Fruit fly (Drosophila melanogaster) whole organism, prepupa: ENCODE measurements around the gene CG43181.
A peak's percentile ranks its signal among the peaks of the same experiment; 100 is the strongest.

Experiments used
- Blimp-1 ChIP-seq: fragments of 200-800 bp; sonication (Bioruptor generic); optimal IDR thresholded peaks from 3 replicates; lab custom pipeline; 2017; ENCODE audit warnings: missing biosample characterization, missing genetic modification characterization, mild to moderate bottlenecking, moderate library complexity, missing genetic modification reagents
- CG10631 ChIP-seq: fragments of 200-800 bp; sonication (Bioruptor generic); optimal IDR thresholded peaks from 2 replicates; lab custom pipeline; 2016; ENCODE audit warnings: missing biosample characterization, missing genetic modification characterization
- CG11294 ChIP-seq: fragments of 200-800 bp; sonication (Bioruptor generic); IDR thresholded peaks from 2 replicates; pipeline ENCODE4 v1.3.6; 2022; ENCODE audit warnings: missing biosample characterization, missing genetic modification characterization
- CG11762 ChIP-seq: fragments of 200-800 bp; sonication (Bioruptor generic); optimal IDR thresholded peaks from 3 replicates; lab custom pipeline; 2016; ENCODE audit warnings: missing biosample characterization, missing genetic modification characterization; ENCODE audit not compliant: insufficient read depth
- CG1621 ChIP-seq: fragments of 200-800 bp; sonication (Bioruptor generic); optimal IDR thresholded peaks from 3 replicates; lab custom pipeline; 2018; ENCODE audit warnings: missing biosample characterization, mild to moderate bottlenecking, missing genetic modification characterization
- CG16779 ChIP-seq: fragments of 200-800 bp; sonication (Bioruptor generic); optimal IDR thresholded peaks from 3 replicates; lab custom pipeline; 2017; ENCODE audit warnings: missing biosample characterization, mild to moderate bottlenecking, missing genetic modification characterization
- CG3032 ChIP-seq: fragments of 200-800 bp; optimal IDR thresholded peaks from 2 replicates; lab custom pipeline; 2019; ENCODE audit warnings: missing biosample characterization, mild to moderate bottlenecking, missing genetic modification characterization, moderate library complexity
- CG31627 ChIP-seq: fragments of 200-800 bp; sonication (Bioruptor generic); optimal IDR thresholded peaks from 3 replicates; lab custom pipeline; 2016; ENCODE audit warnings: missing biosample characterization, missing genetic modification characterization
- CG32006 ChIP-seq: fragments of 200-800 bp; sonication (Bioruptor generic); optimal IDR thresholded peaks from 3 replicates; lab custom pipeline; 2017; ENCODE audit warnings: missing biosample characterization, mild to moderate bottlenecking, missing genetic modification characterization
- CG34406 ChIP-seq: fragments of 200-800 bp; sonication (Bioruptor generic); optimal IDR thresholded peaks from 3 replicates; lab custom pipeline; 2016; ENCODE audit warnings: missing biosample characterization, missing genetic modification characterization
- CG3919 ChIP-seq: fragments of 200-800 bp; sonication (Bioruptor generic); optimal IDR thresholded peaks from 3 replicates; lab custom pipeline; 2016; ENCODE audit warnings: missing biosample characterization, missing genetic modification characterization
- CG4318 ChIP-seq: fragments of 200-800 bp; sonication (Bioruptor generic); optimal IDR thresholded peaks from 3 replicates; lab custom pipeline; 2017; ENCODE audit warnings: missing biosample characterization, mild to moderate bottlenecking, missing genetic modification characterization
- CG6276 ChIP-seq: fragments of 200-800 bp; sonication (Bioruptor generic); optimal IDR thresholded peaks from 2 replicates; lab custom pipeline; 2017; ENCODE audit warnings: missing biosample characterization, mild to moderate bottlenecking, missing genetic modification characterization
- CG6792 ChIP-seq: fragments of 200-800 bp; sonication (Bioruptor generic); optimal IDR thresholded peaks from 3 replicates; lab custom pipeline; 2016; ENCODE audit warnings: missing biosample characterization, missing genetic modification characterization
- CG6854 ChIP-seq: fragments of 200-800 bp; sonication (Bioruptor generic); optimal IDR thresholded peaks from 2 replicates; lab custom pipeline; 2017; ENCODE audit warnings: missing biosample characterization, mild to moderate bottlenecking, missing genetic modification characterization
- CG7368 ChIP-seq: fragments of 200-800 bp; sonication (Bioruptor generic); optimal IDR thresholded peaks from 3 replicates; lab custom pipeline; 2016; ENCODE audit warnings: missing biosample characterization, missing genetic modification characterization
- CG8319 ChIP-seq: fragments of 200-800 bp; sonication (Bioruptor generic); optimal IDR thresholded peaks from 3 replicates; lab custom pipeline; 2016; ENCODE audit warnings: missing biosample characterization, missing genetic modification characterization
- CG9139 ChIP-seq: fragments of 200-800 bp; sonication (Bioruptor generic); optimal IDR thresholded peaks from 3 replicates; lab custom pipeline; 2017; ENCODE audit warnings: missing biosample characterization, mild to moderate bottlenecking, missing genetic modification characterization
- Eip75B ChIP-seq: fragments of 200-800 bp; sonication (Bioruptor generic); optimal IDR thresholded peaks from 3 replicates; lab custom pipeline; 2016; ENCODE audit warnings: missing biosample characterization, missing genetic modification characterization
- Eip78C ChIP-seq: fragments of 200-800 bp; sonication (Bioruptor generic); peaks from one replicate; lab custom pipeline; 2016; ENCODE audit warnings: missing biosample characterization, missing genetic modification characterization
- Eip93F ChIP-seq: fragments of 200-800 bp; sonication (Bioruptor generic); optimal IDR thresholded peaks from 2 replicates; lab custom pipeline; 2016; ENCODE audit warnings: missing biosample characterization, mild to moderate bottlenecking, missing genetic modification characterization
- Gug ChIP-seq: fragments of 200-800 bp; sonication (Bioruptor generic); IDR thresholded peaks from 2 replicates; pipeline ENCODE4 v1.3.6; 2022; ENCODE audit warnings: missing biosample characterization, missing genetic modification characterization
- Hr38 ChIP-seq: sonication (Bioruptor generic); optimal IDR thresholded peaks from 2 replicates; lab custom pipeline; 2016; ENCODE audit warnings: missing biosample characterization, missing genetic modification characterization
- Hr4 ChIP-seq: fragments of 200-800 bp; sonication (Bioruptor generic); optimal IDR thresholded peaks from 3 replicates; lab custom pipeline; 2016; ENCODE audit warnings: missing biosample characterization, missing genetic modification characterization
- Met ChIP-seq: fragments of 200-800 bp; sonication (Bioruptor generic); optimal IDR thresholded peaks from 3 replicates; lab custom pipeline; 2016; ENCODE audit warnings: missing biosample characterization, missing genetic modification characterization
- OdsH ChIP-seq: fragments of 200-800 bp; sonication (Bioruptor generic); optimal IDR thresholded peaks from 3 replicates; lab custom pipeline; 2016; ENCODE audit warnings: missing biosample characterization, missing genetic modification characterization
- Sox102F ChIP-seq: fragments of 200-800 bp; sonication (Bioruptor generic); optimal IDR thresholded peaks from 2 replicates; lab custom pipeline; 2016; ENCODE audit warnings: missing biosample characterization, mild to moderate bottlenecking, missing genetic modification characterization
- Sox14 ChIP-seq: fragments of 200-800 bp; sonication (Bioruptor generic); optimal IDR thresholded peaks from 3 replicates; lab custom pipeline; 2016; ENCODE audit warnings: missing biosample characterization, missing genetic modification characterization
- Sox15 ChIP-seq: fragments of 200-800 bp; sonication (Bioruptor generic); optimal IDR thresholded peaks from 3 replicates; lab custom pipeline; 2016; ENCODE audit warnings: missing biosample characterization, missing genetic modification characterization
- achi ChIP-seq: fragments of 200-800 bp; sonication (Bioruptor generic); optimal IDR thresholded peaks from 3 replicates; lab custom pipeline; 2016; ENCODE audit warnings: missing biosample characterization, missing genetic modification characterization
- cyc ChIP-seq: fragments of 200-800 bp; sonication (Bioruptor generic); optimal IDR thresholded peaks from 3 replicates; lab custom pipeline; 2016; ENCODE audit warnings: missing biosample characterization, missing genetic modification characterization
- dac ChIP-seq: fragments of 200-800 bp; sonication (Bioruptor generic); optimal IDR thresholded peaks from 2 replicates; lab custom pipeline; 2017; ENCODE audit warnings: missing biosample characterization, mild to moderate bottlenecking, missing genetic modification characterization
- dsx ChIP-seq: fragments of 200-800 bp; optimal IDR thresholded peaks from 3 replicates; lab custom pipeline; 2019; ENCODE audit warnings: missing biosample characterization, mild to moderate bottlenecking, missing genetic modification characterization, moderate library complexity; ENCODE audit not compliant: poor library complexity, severe bottlenecking
- esn ChIP-seq: fragments of 200-800 bp; sonication (Bioruptor generic); optimal IDR thresholded peaks from 2 replicates; lab custom pipeline; 2016; ENCODE audit warnings: missing biosample characterization, mild to moderate bottlenecking, missing genetic modification characterization, moderate library complexity
- fd59A ChIP-seq: fragments of 200-800 bp; sonication (Bioruptor generic); optimal IDR thresholded peaks from 2 replicates; lab custom pipeline; 2017; ENCODE audit warnings: missing biosample characterization, mild to moderate bottlenecking, missing genetic modification characterization, missing genetic modification reagents
- fd85E ChIP-seq: fragments of 200-800 bp; sonication (Bioruptor generic); optimal IDR thresholded peaks from 3 replicates; lab custom pipeline; 2016; ENCODE audit warnings: missing biosample characterization, missing genetic modification characterization
- fkh ChIP-seq: fragments of 200-800 bp; sonication (Bioruptor generic); optimal IDR thresholded peaks from 3 replicates; lab custom pipeline; 2017; ENCODE audit warnings: missing biosample characterization, mild to moderate bottlenecking, missing genetic modification characterization, moderate library complexity
- net ChIP-seq: fragments of 200-800 bp; sonication (Bioruptor generic); optimal IDR thresholded peaks from 3 replicates; lab custom pipeline; 2016; ENCODE audit warnings: missing biosample characterization, missing genetic modification characterization
- pdm3 ChIP-seq: fragments of 200-800 bp; sonication (Bioruptor generic); optimal IDR thresholded peaks from 3 replicates; lab custom pipeline; 2016; ENCODE audit warnings: missing biosample characterization, missing genetic modification characterization
- salr ChIP-seq, 2 experiments: fragments of 200-800 bp; sonication (Bioruptor generic); optimal IDR thresholded peaks; 3 replicates each; lab custom pipeline; 2016 to 2018; ENCODE audit warnings: missing biosample characterization in 2 of 2, missing genetic modification characterization in 2 of 2, mild to moderate bottlenecking in 1 of 2
- spab ChIP-seq: fragments of 200-800 bp; sonication (Bioruptor generic); optimal IDR thresholded peaks from 2 replicates; lab custom pipeline; 2017; ENCODE audit warnings: missing biosample characterization, mild to moderate bottlenecking, missing genetic modification characterization, missing genetic modification reagents
- ss ChIP-seq, 2 experiments: fragments of 200-800 bp; sonication (Bioruptor generic); optimal IDR thresholded peaks; 2 replicates in 1 of 2; 3 replicates in 1 of 2; lab custom pipeline; 2017 to 2018; ENCODE audit warnings: mild to moderate bottlenecking in 2 of 2, missing biosample characterization in 2 of 2, missing genetic modification characterization in 2 of 2, moderate library complexity in 1 of 2
- svp ChIP-seq: fragments of 200-800 bp; sonication (Bioruptor generic); peaks from one replicate; lab custom pipeline; 2016; ENCODE audit warnings: missing biosample characterization, missing genetic modification characterization
- topi ChIP-seq: fragments of 200-800 bp; sonication (Bioruptor generic); optimal IDR thresholded peaks from 3 replicates; lab custom pipeline; 2016; ENCODE audit warnings: missing biosample characterization, missing genetic modification characterization
- vri ChIP-seq: fragments of 200-800 bp; sonication (Bioruptor generic); optimal IDR thresholded peaks from 3 replicates; lab custom pipeline; 2016; ENCODE audit warnings: missing biosample characterization, mild to moderate bottlenecking, missing genetic modification characterization

The CG43181 gene

dm6 chrX:338123-338527 lies 12.2 kb upstream of the CG43181 start (continued):
- TF ChIP-seq CG9139 (GFP tag; lab: Kevin White, UChicago), result peak; percentile 42
- TF ChIP-seq fkh (GFP tag; lab: Kevin White, UChicago), result no peak
- TF ChIP-seq Sox15 (GFP tag; lab: Kevin White, UChicago), result no peak
- no peak for TF ChIP-seq CG11294
- peak; percentile 82 for TF ChIP-seq Eip78C (GFP tag; lab: Kevin White, UChicago)
- no peak for TF ChIP-seq Eip93F (GFP tag; lab: Kevin White, UChicago)
- TF ChIP-seq fd59A (GFP tag; lab: Kevin White, UChicago), result no peak
- TF ChIP-seq net (GFP tag; lab: Kevin White, UChicago), result peak; percentile 32
- TF ChIP-seq vri (GFP tag; lab: Kevin White, UChicago), result no peak
- TF ChIP-seq OdsH (GFP tag; lab: Kevin White, UChicago), result peak; percentile 49
- TF ChIP-seq Sox102F (GFP tag; lab: Kevin White, UChicago), result no peak
- peak; percentile 13 for TF ChIP-seq spab (GFP tag; lab: Kevin White, UChicago)
- TF ChIP-seq fd85E (GFP tag; lab: Kevin White, UChicago), result no peak
- no peak for TF ChIP-seq Met (GFP tag; lab: Kevin White, UChicago)
- TF ChIP-seq Hr4 (GFP tag; lab: Kevin White, UChicago), result peak; percentile 55
- TF ChIP-seq CG3919 (GFP tag; lab: Kevin White, UChicago), result peak; percentile 49
- peak; percentile 69 for TF ChIP-seq CG3032 (tag; lab: Kevin White, UChicago)
- peak; percentile 64 for TF ChIP-seq dsx
- peak; percentile 76 for TF ChIP-seq CG32006 (GFP tag; lab: Kevin White, UChicago)
- TF ChIP-seq Gug (GFP tag; lab: Robert Waterston, UW), result no peak
- no peak for TF ChIP-seq dac (GFP tag; lab: Kevin White, UChicago)
- TF ChIP-seq topi (GFP tag; lab: Kevin White, UChicago), result no peak
- TF ChIP-seq CG6792 (GFP tag; lab: Kevin White, UChicago), result peak; percentile 30
- TF ChIP-seq salr (GFP tag; optimal IDR thresholded peaks at IDR 0.05; lab: Kevin White, UChicago), result peak in 1 of 2 experiments; percentile 71
- no peak for TF ChIP-seq Eip75B (GFP tag; lab: Kevin White, UChicago)
- TF ChIP-seq CG1621 (tag; lab: Kevin White, UChicago), result no peak
- peak; percentile 79 for TF ChIP-seq CG6276 (GFP tag; lab: Kevin White, UChicago)
- TF ChIP-seq svp (GFP tag; lab: Kevin White, UChicago), result peak; percentile 32

dm6 chrX:339866-340571 lies 10.3 kb upstream of the CG43181 start:
- TF ChIP-seq Eip75B (GFP tag; lab: Kevin White, UChicago) (peak; percentile 54), Gug (GFP tag; lab: Robert Waterston, UW) (no peak), CG9139 (GFP tag; lab: Kevin White, UChicago) (no peak), CG8319 (GFP tag; lab: Kevin White, UChicago) (peak; percentile 45), CG1621 (tag; lab: Kevin White, UChicago) (no peak), CG10631 (GFP tag; lab: Kevin White, UChicago) (no peak), CG34406 (GFP tag; lab: Kevin White, UChicago) (peak; percentile 31), vri (GFP tag; lab: Kevin White, UChicago) (no peak), CG11762 (GFP tag; lab: Kevin White, UChicago) (peak; percentile 25), Hr4 (GFP tag; lab: Kevin White, UChicago) (peak; percentile 47), Eip93F (GFP tag; lab: Kevin White, UChicago) (no peak), Sox14 (GFP tag; lab: Kevin White, UChicago) (peak; percentile 12), CG7368 (GFP tag; lab: Kevin White, UChicago) (no peak), OdsH (GFP tag; lab: Kevin White, UChicago) (peak; percentile 43), CG4318 (GFP tag; lab: Kevin White, UChicago) (no peak), ss (GFP tag; optimal IDR thresholded peaks at IDR 0.05; lab: Kevin White, UChicago) (peak in 1 of 2 experiments; percentile 12), achi (peak; percentile 48), Hr38 (GFP tag; lab: Kevin White, UChicago) (no peak), CG6792 (GFP tag; lab: Kevin White, UChicago) (peak; percentile 53), esn (peak; percentile 31), spab (GFP tag; lab: Kevin White, UChicago) (no peak), pdm3 (GFP tag; lab: Kevin White, UChicago) (peak; percentile 53), cyc (peak; percentile 18), CG16779 (tag; lab: Kevin White, UChicago) (no peak), CG6276 (GFP tag; lab: Kevin White, UChicago) (peak; percentile 24), CG31627 (GFP tag; lab: Kevin White, UChicago) (peak; percentile 33), salr (GFP tag; optimal IDR thresholded peaks at IDR 0.05; lab: Kevin White, UChicago) (no peak), fd59A (GFP tag; lab: Kevin White, UChicago) (no peak), CG6854 (no peak), Met (GFP tag; lab: Kevin White, UChicago) (peak; percentile 29), fd85E (GFP tag; lab: Kevin White, UChicago) (no peak), Sox15 (GFP tag; lab: Kevin White, UChicago) (peak; percentile 22), svp (GFP tag; lab: Kevin White, UChicago) (peak; percentile 68), CG3032 (tag; lab: Kevin White, UChicago) (peak; percentile 10), Blimp-1 (GFP tag; lab: Kevin White, UChicago) (no peak), CG3919 (GFP tag; lab: Kevin White, UChicago) (peak; percentile 66)
